Worm (Caenorhabditis elegans) whole organism, dauer: ENCODE measurements around the gene H20E11.1.
"Not testable (repeated sequence)": the region's sequence is repeated elsewhere in the genome, so short reads cannot be mapped to it uniquely, and the experiment has no call there.

Experiments
- unc-62 ChIP-seq: sonication (generic microtip); optimal IDR thresholded peaks from 2 replicates; lab custom pipeline; 2017; ENCODE audit warnings: missing biosample characterization, missing genetic modification reagents, missing genetic modification characterization

Gene H20E11.1

ce11 chrIV:6811808-6812207 lies 18.1 kb upstream of the H20E11.1 start, which contains the start of gene ceh-48:
ceh-48 (plus strand) TSS chrIV:6812108.
- TF ChIP-seq unc-62 (GFP tag; lab: Kevin White, UChicago), result no peak

- no peak for TF ChIP-seq unc-62 (GFP tag; lab: Kevin White, UChicago)
These were observed 12.4 kb upstream of the H20E11.1 start, which contains the start of gene C17H12.5 for ce11 chrIV:6817554-6817953. C17H12.5 (minus strand) TSS chrIV:6817654.

DNA sequence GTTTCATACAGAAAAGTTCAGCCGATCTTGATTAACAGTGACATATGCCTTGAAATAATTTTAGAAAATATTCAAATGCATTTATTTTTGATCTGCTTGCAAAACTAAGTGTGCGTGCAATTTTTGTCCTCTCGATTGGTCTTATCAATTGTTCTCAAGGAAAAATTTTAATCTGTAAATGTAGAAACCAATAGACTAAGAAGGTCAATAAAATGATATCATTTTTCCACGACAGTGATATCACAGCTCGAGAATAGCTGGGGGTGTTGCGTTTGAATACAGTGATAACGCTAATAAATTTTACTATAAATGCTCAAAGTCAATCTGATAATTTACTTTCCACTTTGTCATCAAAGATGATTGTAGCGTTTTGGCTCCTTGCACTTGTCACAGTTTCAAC lies 11.6 kb upstream of the H20E11.1 start, which contains the start of gene C17H12.8:
Gene C17H12.8 (plus strand): TSS at position 335 of the 400 bp plus-strand sequence.
- no peak for TF ChIP-seq unc-62 (GFP tag; lab: Kevin White, UChicago)

DNA sequence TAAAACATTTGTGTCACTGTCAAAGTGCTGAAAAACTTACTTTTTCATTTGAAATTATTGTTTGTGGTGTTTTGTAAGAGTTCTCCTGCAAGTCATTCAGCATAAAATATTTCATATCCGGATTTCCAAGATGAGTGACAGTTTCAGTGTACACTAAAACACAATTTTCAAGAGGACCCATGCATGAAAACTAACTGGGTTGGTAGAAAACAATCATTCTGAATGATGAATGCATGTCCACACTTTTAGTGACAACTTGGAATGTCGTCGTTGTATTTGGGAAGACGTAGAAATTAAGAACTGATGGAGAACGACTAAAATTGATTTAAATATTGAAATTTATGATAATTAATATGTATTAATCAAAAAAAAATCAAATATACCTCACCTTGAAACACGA lies 8.2 kb upstream of the H20E11.1 start:
- no peak for TF ChIP-seq unc-62 (GFP tag; lab: Kevin White, UChicago)

DNA sequence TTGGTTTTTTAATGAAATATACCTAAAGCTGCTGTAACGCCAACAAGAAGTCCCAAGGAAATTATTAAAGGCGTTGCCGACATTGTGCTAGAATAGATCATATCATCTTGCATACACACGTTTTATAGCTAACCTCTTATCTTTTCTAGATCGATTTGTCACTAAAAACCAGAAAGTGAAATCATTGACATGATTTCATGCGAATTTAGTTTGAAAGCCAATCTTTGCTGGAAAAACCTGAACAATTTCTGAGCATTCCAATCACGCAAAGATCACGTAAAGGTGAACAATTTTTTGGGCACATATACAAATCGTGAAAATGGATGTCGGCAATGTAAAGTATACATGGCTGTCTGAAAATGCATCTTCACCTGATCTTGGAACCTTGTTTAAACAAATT lies 7.5 kb upstream of the H20E11.1 start, which contains the start of gene C17H12.6:
Gene C17H12.6 (minus strand): TSS at position 101 of the 400 bp plus-strand sequence.
- no peak for TF ChIP-seq unc-62 (GFP tag; lab: Kevin White, UChicago)

DNA sequence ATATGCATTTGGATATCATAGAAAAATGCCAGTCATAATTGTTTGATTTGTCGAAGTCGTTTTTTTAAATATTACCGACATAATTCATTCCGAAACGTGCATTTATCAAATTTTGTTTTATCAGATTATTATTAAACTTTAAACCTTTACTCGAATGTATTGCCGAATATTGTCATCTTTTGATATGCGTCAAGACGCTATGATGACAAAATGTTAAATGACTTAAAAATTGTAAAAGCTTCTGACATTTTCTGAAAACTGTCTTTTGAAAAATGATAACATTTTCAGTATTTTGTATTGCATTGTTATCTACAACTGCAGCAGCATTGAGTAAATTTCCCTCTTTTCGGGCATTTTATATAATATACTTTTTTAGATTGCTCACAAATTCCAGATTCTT lies 5.3 kb upstream of the H20E11.1 start, which contains the start of gene H20E11.3:
Gene H20E11.3 (plus strand): TSS at position 195 of the 400 bp plus-strand sequence.
- no peak for TF ChIP-seq unc-62 (GFP tag; lab: Kevin White, UChicago)

- TF ChIP-seq unc-62 (GFP tag; lab: Kevin White, UChicago), result not testable (repeated sequence)
These were observed 2.5 kb upstream of the H20E11.1 start, which contains the start of gene H20E11.2 for ce11 chrIV:6827477-6827876. H20E11.2 (plus strand) TSS chrIV:6827777.

- no peak for TF ChIP-seq unc-62 (GFP tag; lab: Kevin White, UChicago)
These were observed 2.2 kb downstream of the H20E11.1 start for ce11 chrIV:6832194-6832593.

- TF ChIP-seq unc-62 (GFP tag; lab: Kevin White, UChicago), result no peak
These were observed 3.7 kb downstream of the H20E11.1 start for ce11 chrIV:6833617-6834016.

DNA sequence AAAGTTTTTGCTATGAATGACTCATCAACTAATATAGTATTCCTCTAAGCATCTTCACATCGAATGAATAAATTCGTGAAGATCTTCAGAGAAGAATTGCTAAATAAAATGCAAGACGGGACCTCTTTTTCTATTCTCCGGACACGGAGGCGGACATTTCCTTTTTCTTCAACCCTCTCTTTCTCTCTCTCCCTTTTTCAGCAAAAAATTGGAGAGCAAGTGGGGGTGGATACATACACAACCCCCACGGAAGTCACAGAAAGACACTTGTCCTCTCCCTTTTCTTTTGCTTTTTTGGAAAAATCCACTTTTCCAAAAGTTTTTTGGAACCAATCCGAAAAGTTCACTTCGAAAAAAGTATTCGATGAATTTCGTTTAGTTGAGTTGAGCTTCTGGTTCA lies 4.8 kb downstream of the H20E11.1 start:
- TF ChIP-seq unc-62 (GFP tag; lab: Kevin White, UChicago), result no peak

- no peak for TF ChIP-seq unc-62 (GFP tag; lab: Kevin White, UChicago)
These were observed 6.8 kb downstream of the H20E11.1 start for ce11 chrIV:6836769-6837168.

- TF ChIP-seq unc-62 (GFP tag; lab: Kevin White, UChicago), result no peak
These were observed 9.2 kb downstream of the H20E11.1 start for ce11 chrIV:6839091-6839522.

- no peak for TF ChIP-seq unc-62 (GFP tag; lab: Kevin White, UChicago)
These were observed 11.8 kb downstream of the H20E11.1 start for ce11 chrIV:6841562-6842282.

DNA sequence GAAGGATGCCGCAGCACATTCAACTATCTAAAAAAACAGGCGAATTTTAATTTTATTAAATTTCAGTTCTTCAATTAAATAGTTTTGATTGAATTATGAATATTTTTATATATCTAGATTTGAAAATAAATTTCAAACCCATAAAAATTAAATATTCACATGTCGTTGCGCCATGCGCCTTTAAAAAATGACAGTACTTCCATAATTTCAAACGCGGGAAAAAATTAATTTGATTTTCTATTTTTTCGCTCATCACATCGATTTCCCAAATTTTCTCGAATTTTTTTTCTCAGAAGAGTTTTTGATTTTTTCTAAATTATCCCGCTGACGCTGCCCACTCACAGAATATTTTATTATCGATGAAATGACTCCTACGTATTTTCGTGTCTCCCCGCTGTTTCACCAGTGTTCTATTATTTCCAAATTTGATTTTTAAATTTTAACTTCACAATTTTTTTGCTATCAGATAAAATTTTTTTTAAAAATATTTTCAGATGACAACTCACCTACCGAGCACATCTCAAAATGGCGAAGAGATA lies 12.6 kb downstream of the H20E11.1 start, which contains the start of gene lip-1:
Gene lip-1 (plus strand): TSS at position 489 of the 539 bp plus-strand sequence.
- TF ChIP-seq unc-62 (GFP tag; lab: Kevin White, UChicago), result no peak

ce11 chrIV:6852727-6853126 lies 22.8 kb downstream of the H20E11.1 start:
- no peak for TF ChIP-seq unc-62 (GFP tag; lab: Kevin White, UChicago)

DNA sequence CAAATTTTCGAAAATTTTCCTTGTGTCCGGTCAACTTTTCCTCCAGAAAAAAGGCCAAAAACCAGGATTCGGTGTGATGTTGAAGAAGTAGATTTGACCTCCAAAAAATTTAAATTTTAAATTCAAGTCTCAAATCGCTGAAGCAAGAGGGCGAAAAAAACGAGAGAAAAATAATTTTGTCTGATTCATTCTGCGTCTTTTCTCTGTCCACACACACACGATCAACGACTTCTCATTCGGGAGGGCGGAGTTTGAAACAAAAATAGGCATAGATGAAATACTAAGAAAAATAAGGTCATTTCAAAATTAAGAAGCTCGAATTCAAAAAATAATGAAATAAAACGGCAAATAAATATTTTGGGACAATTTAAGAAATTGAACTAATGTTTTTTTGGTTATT lies 29.3 kb downstream of the H20E11.1 start, which contains the start of gene R13H7.2:
Gene R13H7.2 (minus strand): TSS at position 101 of the 400 bp plus-strand sequence.
- TF ChIP-seq unc-62 (GFP tag; lab: Kevin White, UChicago), result no peak
